Worm (Caenorhabditis elegans) whole organism, late embryonic: ENCODE data around the gene D1044.6.

Experiments
- F13H6.1 ChIP-seq: sonication (generic microtip); optimal IDR thresholded peaks from 2 replicates; lab custom pipeline; 2016; ENCODE audit warnings: missing genetic modification characterization, missing compliant biosample characterization
- K02D7.2 ChIP-seq: sonication (generic microtip); optimal IDR thresholded peaks from 2 replicates; lab custom pipeline; 2017; ENCODE audit warnings: mild to moderate bottlenecking, missing genetic modification characterization, missing compliant biosample characterization
- ceh-14 ChIP-seq: sonication (generic microtip); optimal IDR thresholded peaks from 2 replicates; lab custom pipeline; 2016; ENCODE audit warnings: missing genotype, missing genetic modification characterization, missing compliant biosample characterization
- ceh-30 ChIP-seq: fragments of 150-350 bp; optimal IDR thresholded peaks from 2 replicates; lab custom pipeline; 2014; ENCODE audit warnings: missing biosample characterization, missing genetic modification characterization
- ceh-45 ChIP-seq: fragments of 200-800 bp; sonication (Bioruptor generic); IDR thresholded peaks from 2 replicates; pipeline ENCODE4 v1.3.6; 2022; ENCODE audit warnings: missing genetic modification reagents, missing genetic modification characterization, missing compliant biosample characterization
- ceh-48 ChIP-seq: sonication (generic microtip); optimal IDR thresholded peaks from 2 replicates; lab custom pipeline; 2016; ENCODE audit warnings: missing genetic modification characterization, inconsistent platforms, missing compliant biosample characterization
- dmd-4 ChIP-seq: sonication (generic microtip); optimal IDR thresholded peaks from 2 replicates; lab custom pipeline; 2016; ENCODE audit warnings: borderline replicate concordance, missing genetic modification characterization, missing compliant biosample characterization
- dve-1 ChIP-seq: sonication (generic microtip); optimal IDR thresholded peaks from 2 replicates; lab custom pipeline; 2017; ENCODE audit warnings: antibody characterized with exemption, mild to moderate bottlenecking, missing genetic modification characterization, missing compliant biosample characterization
- elt-2 ChIP-seq: sonication (generic microtip); optimal IDR thresholded peaks from 2 replicates; lab custom pipeline; 2016; ENCODE audit warnings: missing genetic modification reagents, missing genetic modification characterization, missing compliant biosample characterization
- elt-4 ChIP-seq: sonication (generic microtip); optimal IDR thresholded peaks from 2 replicates; lab custom pipeline; 2016; ENCODE audit warnings: missing genetic modification characterization, missing compliant biosample characterization
- eyg-1 ChIP-seq: sonication (generic microtip); optimal IDR thresholded peaks from 2 replicates; lab custom pipeline; 2016; ENCODE audit warnings: missing genotype, missing genetic modification characterization, missing compliant biosample characterization
- fkh-10 ChIP-seq: fragments of 150-350 bp; optimal IDR thresholded peaks from 2 replicates; lab custom pipeline; 2014; ENCODE audit warnings: missing biosample characterization, missing genetic modification reagents, missing genetic modification characterization
- gmeb-2 ChIP-seq: sonication (generic microtip); optimal IDR thresholded peaks from 2 replicates; lab custom pipeline; 2016; ENCODE audit warnings: missing genetic modification characterization, inconsistent platforms, missing compliant biosample characterization
- hlh-13 ChIP-seq: fragments of 200-800 bp; sonication (Bioruptor generic); optimal IDR thresholded peaks from 2 replicates; lab custom pipeline; 2018; ENCODE audit warnings: mild to moderate bottlenecking, missing genetic modification characterization, missing compliant biosample characterization
- hlh-15 ChIP-seq: sonication (generic microtip); optimal IDR thresholded peaks from 2 replicates; lab custom pipeline; 2016; ENCODE audit warnings: missing genetic modification characterization, missing compliant biosample characterization
- hlh-30 ChIP-seq: sonication (generic microtip); optimal IDR thresholded peaks from 2 replicates; lab custom pipeline; 2017; ENCODE audit warnings: antibody characterized with exemption, missing genetic modification characterization, missing compliant biosample characterization; ENCODE audit not compliant: insufficient read depth
- madf-2 ChIP-seq: sonication (generic microtip); optimal IDR thresholded peaks from 2 replicates; lab custom pipeline; 2017; ENCODE audit warnings: missing genetic modification characterization, missing compliant biosample characterization
- mec-3 ChIP-seq: sonication (generic microtip); optimal IDR thresholded peaks from 2 replicates; lab custom pipeline; 2016; ENCODE audit warnings: borderline replicate concordance, missing genetic modification characterization, missing compliant biosample characterization
- nfya-1 ChIP-seq: sonication (generic microtip); optimal IDR thresholded peaks from 2 replicates; lab custom pipeline; 2017; ENCODE audit warnings: missing genetic modification characterization, mild to moderate bottlenecking, missing compliant biosample characterization, antibody characterized with exemption, moderate library complexity
- nhr-11 ChIP-seq: fragments of 150-350 bp; optimal IDR thresholded peaks from 2 replicates; lab custom pipeline; 2014; ENCODE audit warnings: missing biosample characterization, missing genetic modification characterization
- npax-4 ChIP-seq: sonication (generic microtip); optimal IDR thresholded peaks from 2 replicates; lab custom pipeline; 2016; ENCODE audit warnings: missing genetic modification characterization, missing compliant biosample characterization
- pat-9 ChIP-seq: fragments of 200-800 bp; sonication (Bioruptor generic); optimal IDR thresholded peaks from 2 replicates; lab custom pipeline; 2018; ENCODE audit warnings: mild to moderate bottlenecking, missing genetic modification characterization, moderate library complexity, missing compliant biosample characterization
- pax-1 ChIP-seq: fragments of 150-350 bp; optimal IDR thresholded peaks from 2 replicates; lab custom pipeline; 2014; ENCODE audit warnings: missing biosample characterization, missing genetic modification characterization
- pha-2 ChIP-seq: sonication (generic microtip); optimal IDR thresholded peaks from 2 replicates; lab custom pipeline; 2017; ENCODE audit warnings: mild to moderate bottlenecking, missing genetic modification characterization, missing compliant biosample characterization
- pqm-1 ChIP-seq: sonication (generic microtip); optimal IDR thresholded peaks from 2 replicates; lab custom pipeline; 2016; ENCODE audit warnings: missing genetic modification characterization, missing compliant biosample characterization
- syd-9 ChIP-seq: sonication (generic microtip); optimal IDR thresholded peaks from 2 replicates; lab custom pipeline; 2016; ENCODE audit warnings: mild to moderate bottlenecking, missing genetic modification characterization, moderate library complexity, missing compliant biosample characterization
- ttx-3 ChIP-seq: sonication (generic microtip); optimal IDR thresholded peaks from 2 replicates; lab custom pipeline; 2016; ENCODE audit warnings: missing genetic modification reagents, missing genetic modification characterization, missing compliant biosample characterization
- unc-3 ChIP-seq, 2 experiments: fragments of 200-800 bp in 1 of 2; sonication (Bioruptor generic) in 1 of 2; sonication (generic microtip) in 1 of 2; conservative IDR thresholded peaks in 1 of 2; optimal IDR thresholded peaks in 1 of 2; 2 replicates each; pipeline versions ENCODE4 v1.3.6 to Lab custom; 2016 to 2022; ENCODE audit warnings: missing compliant biosample characterization in 2 of 2, missing genetic modification characterization in 2 of 2, missing genetic modification reagents in 1 of 2
- unc-55 ChIP-seq: sonication (generic microtip); optimal IDR thresholded peaks from 2 replicates; lab custom pipeline; 2017; ENCODE audit warnings: missing biosample characterization, missing genetic modification reagents, missing genetic modification characterization
- unc-86 ChIP-seq: sonication (generic microtip); optimal IDR thresholded peaks from 2 replicates; lab custom pipeline; 2016; ENCODE audit warnings: missing genetic modification characterization, missing compliant biosample characterization
- zip-5 ChIP-seq: sonication (generic microtip); optimal IDR thresholded peaks from 2 replicates; lab custom pipeline; 2016; ENCODE audit warnings: missing genetic modification characterization, missing compliant biosample characterization
- ztf-16 ChIP-seq: sonication (generic microtip); optimal IDR thresholded peaks from 2 replicates; lab custom pipeline; 2017; ENCODE audit warnings: missing genetic modification characterization, missing compliant biosample characterization

Gene D1044.6

DNA sequence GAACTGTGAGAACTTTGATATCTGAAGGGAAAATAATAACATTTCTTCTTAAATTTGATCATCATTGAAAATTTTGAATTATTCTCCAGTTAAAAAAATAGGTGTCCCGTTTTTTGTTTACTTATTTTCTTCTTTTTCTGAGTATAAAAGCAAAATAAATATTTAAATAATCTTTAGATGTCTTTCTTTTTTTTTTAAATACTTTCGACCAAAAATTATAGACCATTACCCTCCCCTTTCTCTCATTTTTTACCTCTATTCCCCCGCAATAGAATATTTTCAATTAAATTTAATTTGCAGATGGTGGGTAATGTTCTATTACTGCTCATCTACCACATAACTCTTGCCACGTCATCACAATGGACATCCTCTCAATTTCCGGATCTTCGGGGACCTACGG lies 30.7 kb upstream of the D1044.6 start, which contains the start of gene molo-1:
molo-1 (plus strand) TSS at position 301 of the 400 bp plus-strand sequence.
- TF ChIP-seq nfya-1 (tag; lab: Kevin White, UChicago), result no peak
- TF ChIP-seq nhr-11 (tag; lab: Kevin White, UChicago), result no peak
- no peak for TF ChIP-seq eyg-1 (tag; lab: Kevin White, UChicago)
- TF ChIP-seq mec-3 (tag; lab: Kevin White, UChicago), result no peak
- TF ChIP-seq gmeb-2 (tag; lab: Kevin White, UChicago), result no peak
- TF ChIP-seq ceh-48 (tag; lab: Kevin White, UChicago), result no peak
- TF ChIP-seq ceh-45 (GFP tag; lab: Robert Waterston, UW), result no peak
- no peak for TF ChIP-seq madf-2 (tag; lab: Kevin White, UChicago)
- no peak for TF ChIP-seq elt-2 (tag; lab: Kevin White, UChicago)
- TF ChIP-seq dve-1, result no peak
- no peak for TF ChIP-seq syd-9 (tag; lab: Kevin White, UChicago)
- no peak for TF ChIP-seq hlh-15 (tag; lab: Kevin White, UChicago)
- TF ChIP-seq elt-4 (tag; lab: Kevin White, UChicago), result no peak
- no peak for TF ChIP-seq unc-86 (tag; lab: Kevin White, UChicago)
- no peak for TF ChIP-seq F13H6.1 (tag; lab: Kevin White, UChicago)
- TF ChIP-seq zip-5 (tag; lab: Kevin White, UChicago), result no peak

DNA sequence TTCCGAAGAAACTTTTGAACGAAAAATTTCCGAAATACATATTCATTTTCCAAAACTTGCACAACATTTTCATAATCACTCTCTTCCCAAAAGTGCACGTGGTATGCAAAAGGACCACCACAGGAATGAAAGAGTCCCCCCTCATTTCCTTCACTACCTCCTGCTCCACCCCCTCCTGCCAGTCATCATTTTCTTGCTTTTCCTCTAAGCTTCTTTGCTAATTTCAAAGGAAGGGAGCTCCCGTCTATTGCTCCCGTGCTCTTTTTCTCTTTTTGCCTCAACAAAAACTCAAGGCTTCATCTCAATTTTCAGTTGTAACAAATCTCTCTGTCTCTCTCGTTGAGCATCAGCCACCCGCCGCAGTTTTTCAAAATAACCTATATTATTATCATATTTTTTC lies 29.8 kb upstream of the D1044.6 start:
- TF ChIP-seq ztf-16 (tag; lab: Kevin White, UChicago), result no peak
- no peak for TF ChIP-seq zip-5 (tag; lab: Kevin White, UChicago)
- no peak for TF ChIP-seq pqm-1 (tag; lab: Kevin White, UChicago)
- no peak for TF ChIP-seq pax-1 (tag; lab: Kevin White, UChicago)
- TF ChIP-seq ceh-14 (tag; lab: Kevin White, UChicago), result no peak
- no peak for TF ChIP-seq hlh-13
- TF ChIP-seq pat-9 (tag; lab: Kevin White, UChicago), result no peak
- no peak for TF ChIP-seq npax-4 (tag; lab: Kevin White, UChicago)
- TF ChIP-seq, all 69 proteins: peak for 0

ce11 chrIII:5570814-5571443 lies 28.0 kb upstream of the D1044.6 start:
- TF ChIP-seq npax-4 (tag; lab: Kevin White, UChicago) (no peak), ceh-30 (tag; lab: Kevin White, UChicago) (no peak), hlh-30 (tag; lab: Kevin White, UChicago) (no peak), pha-2 (tag; lab: Kevin White, UChicago) (no peak), syd-9 (tag; lab: Kevin White, UChicago) (no peak), unc-3 (GFP tag; conservative IDR thresholded peaks at IDR 0.05; lab: Robert Waterston, UW) (no peak), unc-3 (tag; optimal IDR thresholded peaks at IDR 0.05; lab: Kevin White, UChicago) (no peak), unc-86 (tag; lab: Kevin White, UChicago) (no peak), dmd-4 (tag; lab: Kevin White, UChicago) (no peak), hlh-15 (tag; lab: Kevin White, UChicago) (no peak), fkh-10 (GFP tag; lab: Kevin White, UChicago) (no peak), unc-55 (GFP tag; lab: Kevin White, UChicago) (no peak), K02D7.2 (tag; lab: Kevin White, UChicago) (no peak), eyg-1 (tag; lab: Kevin White, UChicago) (no peak), pqm-1 (tag; lab: Kevin White, UChicago) (no peak), ttx-3 (tag; lab: Kevin White, UChicago) (no peak)

- TF ChIP-seq hlh-15 (tag; lab: Kevin White, UChicago), result no peak
- TF ChIP-seq, all 69 proteins: peak for 0
Measured at ce11 chrIII:5568679-5569078, 25.7 kb upstream of the D1044.6 start, which contains the start of gene nspb-12. Gene nspb-12, minus strand, starts transcription at chrIII:5568779.
